Worm (Caenorhabditis elegans) whole organism, mixed stage, embryonic: ENCODE data around the gene F40H6.5.

ENCODE experiments used
- bed-3 ChIP-seq: fragments of 200-800 bp; sonication (Bioruptor generic); optimal IDR thresholded peaks from 3 replicates; lab custom pipeline; 2018; ENCODE audit warnings: mild to moderate bottlenecking, missing genetic modification characterization, moderate library complexity, missing compliant biosample characterization
- blmp-1 ChIP-seq: fragments of 150-350 bp; optimal IDR thresholded peaks from 2 replicates; lab custom pipeline; 2014; ENCODE audit warnings: missing biosample characterization, missing genetic modification characterization
- ceh-39 ChIP-seq: fragments of 150-350 bp; optimal IDR thresholded peaks from 2 replicates; lab custom pipeline; 2014; ENCODE audit warnings: missing biosample characterization, missing genetic modification characterization
- ceh-43 ChIP-seq: fragments of 200-800 bp; sonication (Bioruptor generic); optimal IDR thresholded peaks from 2 replicates; lab custom pipeline; 2018; ENCODE audit warnings: mild to moderate bottlenecking, missing genetic modification characterization, moderate library complexity, missing compliant biosample characterization
- ceh-83 ChIP-seq: fragments of 200-800 bp; sonication (Bioruptor generic); optimal IDR thresholded peaks from 2 replicates; lab custom pipeline; 2018; ENCODE audit warnings: mild to moderate bottlenecking, missing genetic modification characterization, missing compliant biosample characterization
- ces-1 ChIP-seq: fragments of 150-350 bp; optimal IDR thresholded peaks from 2 replicates; lab custom pipeline; 2014; ENCODE audit warnings: missing biosample characterization, missing genetic modification reagents, missing genetic modification characterization
- cnd-1 ChIP-seq: fragments of 200-800 bp; sonication (Bioruptor generic); optimal IDR thresholded peaks from 2 replicates; lab custom pipeline; 2018; ENCODE audit warnings: mild to moderate bottlenecking, missing genetic modification characterization, missing compliant biosample characterization
- drap-1 ChIP-seq: fragments of 200-800 bp; sonication (Bioruptor generic); optimal IDR thresholded peaks from 3 replicates; lab custom pipeline; 2018; ENCODE audit warnings: mild to moderate bottlenecking, missing genetic modification characterization, missing compliant biosample characterization
- elt-1 ChIP-seq: sonication (generic microtip); optimal IDR thresholded peaks from 2 replicates; lab custom pipeline; 2017; ENCODE audit warnings: missing genetic modification characterization, mild to moderate bottlenecking, missing compliant biosample characterization, antibody characterized with exemption, moderate library complexity, borderline replicate concordance; ENCODE audit not compliant: insufficient read depth
- elt-3 ChIP-seq: fragments of 150-350 bp; optimal IDR thresholded peaks from 2 replicates; lab custom pipeline; 2014; ENCODE audit warnings: missing biosample characterization, missing genetic modification characterization
- flh-1 ChIP-seq: fragments of 200-800 bp; sonication (Bioruptor generic); optimal IDR thresholded peaks from 2 replicates; lab custom pipeline; 2018; ENCODE audit warnings: mild to moderate bottlenecking, missing genetic modification characterization, moderate library complexity, missing compliant biosample characterization
- ham-2 ChIP-seq: fragments of 200-800 bp; sonication (Bioruptor generic); optimal IDR thresholded peaks from 2 replicates; lab custom pipeline; 2018; ENCODE audit warnings: mild to moderate bottlenecking, missing genetic modification characterization, missing compliant biosample characterization
- hlh-1 ChIP-seq: fragments of 150-350 bp; optimal IDR thresholded peaks from 2 replicates; lab custom pipeline; 2014; ENCODE audit warnings: missing biosample characterization, missing genetic modification reagents, missing genetic modification characterization
- lin-13 ChIP-seq: fragments of 150-350 bp; optimal IDR thresholded peaks from 2 replicates; lab custom pipeline; 2014; ENCODE audit warnings: missing biosample characterization, missing genetic modification characterization
- lin-32 ChIP-seq: fragments of 200-800 bp; sonication (Bioruptor generic); optimal IDR thresholded peaks from 2 replicates; lab custom pipeline; 2018; ENCODE audit warnings: mild to moderate bottlenecking, missing genetic modification characterization, missing compliant biosample characterization
- lsy-2 ChIP-seq: fragments of 150-350 bp; optimal IDR thresholded peaks from 2 replicates; lab custom pipeline; 2014; ENCODE audit warnings: missing biosample characterization, missing genetic modification characterization
- mab-5 ChIP-seq: fragments of 150-350 bp; optimal IDR thresholded peaks from 2 replicates; lab custom pipeline; 2014; ENCODE audit warnings: missing biosample characterization, missing genetic modification characterization
- mep-1 ChIP-seq: fragments of 150-350 bp; optimal IDR thresholded peaks from 2 replicates; lab custom pipeline; 2017; ENCODE audit warnings: missing biosample characterization, missing genetic modification reagents, missing genetic modification characterization, inconsistent platforms
- mls-2 ChIP-seq: sonication (generic microtip); optimal IDR thresholded peaks from 2 replicates; lab custom pipeline; 2016; ENCODE audit warnings: mild to moderate bottlenecking, missing genetic modification characterization, moderate library complexity, missing compliant biosample characterization
- nhr-12 ChIP-seq: fragments of 150-350 bp; optimal IDR thresholded peaks from 2 replicates; lab custom pipeline; 2014; ENCODE audit warnings: missing biosample characterization, missing genetic modification characterization
- nhr-2 ChIP-seq: fragments of 150-350 bp; optimal IDR thresholded peaks from 2 replicates; lab custom pipeline; 2014; ENCODE audit warnings: missing biosample characterization, missing genetic modification characterization
- nhr-237 ChIP-seq: fragments of 150-350 bp; optimal IDR thresholded peaks from 2 replicates; lab custom pipeline; 2014; ENCODE audit warnings: missing biosample characterization, missing genetic modification characterization
- nhr-28 ChIP-seq: fragments of 150-350 bp; optimal IDR thresholded peaks from 2 replicates; lab custom pipeline; 2014; ENCODE audit warnings: missing biosample characterization, missing genetic modification characterization
- nhr-76 ChIP-seq: sonication (generic microtip); optimal IDR thresholded peaks from 2 replicates; lab custom pipeline; 2017; ENCODE audit warnings: missing biosample characterization, missing genetic modification characterization
- pha-4 ChIP-seq: fragments of 150-350 bp; optimal IDR thresholded peaks from 2 replicates; lab custom pipeline; 2018; ENCODE audit warnings: missing biosample characterization, missing genetic modification reagents, missing genetic modification characterization
- sem-2 ChIP-seq: fragments of 200-800 bp; sonication (Bioruptor generic); optimal IDR thresholded peaks from 2 replicates; lab custom pipeline; 2018; ENCODE audit warnings: mild to moderate bottlenecking, missing genetic modification characterization, missing compliant biosample characterization
- sptf-1 ChIP-seq: sonication (generic microtip); optimal IDR thresholded peaks from 2 replicates; lab custom pipeline; 2017; ENCODE audit warnings: mild to moderate bottlenecking, missing genetic modification characterization, moderate library complexity, missing compliant biosample characterization
- tbx-8 ChIP-seq: fragments of 200-800 bp; sonication (Bioruptor generic); optimal IDR thresholded peaks from 2 replicates; lab custom pipeline; 2018; ENCODE audit warnings: mild to moderate bottlenecking, missing genetic modification characterization, moderate library complexity, missing compliant biosample characterization
- unc-39 ChIP-seq: fragments of 150-350 bp; optimal IDR thresholded peaks from 2 replicates; lab custom pipeline; 2014; ENCODE audit warnings: missing biosample characterization, missing genetic modification characterization
- unc-62 ChIP-seq: fragments of 150-350 bp; optimal IDR thresholded peaks from 2 replicates; lab custom pipeline; 2014; ENCODE audit warnings: missing biosample characterization, missing genetic modification reagents, missing genetic modification characterization
- zip-8 ChIP-seq: fragments of 150-350 bp; optimal IDR thresholded peaks from 2 replicates; lab custom pipeline; 2014; ENCODE audit warnings: missing biosample characterization, missing genetic modification characterization
- ztf-11 ChIP-seq: fragments of 150-350 bp; optimal IDR thresholded peaks from 2 replicates; lab custom pipeline; 2014; ENCODE audit warnings: missing biosample characterization, missing genetic modification characterization

F40H6.5 gene

DNA sequence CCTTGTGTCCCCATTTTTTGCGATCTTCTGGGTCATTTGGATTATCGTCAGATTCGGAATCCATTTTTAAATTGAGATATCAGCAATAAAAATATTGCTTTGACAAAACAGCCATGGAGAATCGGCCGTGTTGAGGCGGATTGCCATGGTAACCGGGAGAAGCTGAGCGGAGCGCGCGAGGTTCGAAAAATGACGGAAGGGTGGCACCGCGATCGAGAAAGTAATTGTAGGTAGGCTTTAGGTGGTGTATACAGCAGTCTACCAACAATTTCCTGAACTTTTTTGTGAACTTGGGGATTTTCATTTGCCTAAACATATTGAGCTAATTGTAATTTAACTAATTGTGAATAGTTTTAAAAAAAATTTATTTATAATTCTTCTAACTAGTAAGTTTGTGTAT, 16.2 kb downstream of the F40H6.5 start, which contains the start of gene ift-139:
Gene ift-139, minus strand, starts transcription at position 101 of the 400 bp plus-strand sequence.
- no peak for TF ChIP-seq ces-1
- TF ChIP-seq nhr-237 (tag; lab: Kevin White, UChicago): no peak
- TF ChIP-seq ceh-39 (tag; lab: Kevin White, UChicago): no peak
- no peak for TF ChIP-seq ceh-83
- TF ChIP-seq cnd-1 (tag; lab: Kevin White, UChicago): no peak
- TF ChIP-seq unc-62 (GFP tag; lab: Kevin White, UChicago): no peak
- no peak for TF ChIP-seq mls-2
- TF ChIP-seq elt-1 (tag; lab: Kevin White, UChicago): no peak
- TF ChIP-seq lsy-2 (tag; lab: Kevin White, UChicago): no peak
- no peak for TF ChIP-seq flh-1
- no peak for TF ChIP-seq nhr-28 (tag; lab: Kevin White, UChicago)
- no peak for TF ChIP-seq blmp-1 (tag; lab: Kevin White, UChicago)
- no peak for TF ChIP-seq sptf-1
- TF ChIP-seq ceh-43 (GFP tag; lab: Kevin White, UChicago): no peak
- no peak for TF ChIP-seq elt-3 (tag; lab: Kevin White, UChicago)

DNA sequence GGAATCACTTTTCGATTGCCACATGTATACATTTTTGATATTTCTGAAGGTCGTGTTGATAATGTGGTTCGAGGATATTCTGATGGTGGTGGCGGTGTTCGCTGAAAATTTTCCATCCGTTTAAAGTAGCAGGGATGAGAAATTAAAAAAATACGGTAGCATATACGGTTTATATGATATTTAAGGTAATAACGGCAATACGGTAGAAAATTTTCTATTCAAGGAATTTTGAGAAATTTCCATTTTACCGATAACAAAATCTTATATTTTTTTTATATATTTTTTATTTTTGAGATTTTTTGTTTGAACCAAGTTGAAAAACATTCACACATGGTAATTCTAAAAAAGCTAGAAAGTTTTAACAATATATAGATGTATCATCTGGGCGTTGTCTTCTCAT, 25.1 kb downstream of the F40H6.5 start, which contains the start of gene ZK328.6:
Gene ZK328.6, minus strand, starts transcription at position 101 of the 400 bp plus-strand sequence.
- TF ChIP-seq ceh-83 (no peak), bed-3 (GFP tag; lab: Kevin White, UChicago) (no peak), nhr-2 (no peak), lin-32 (GFP tag; lab: Kevin White, UChicago) (no peak), nhr-76 (tag; lab: Kevin White, UChicago) (no peak), lsy-2 (tag; lab: Kevin White, UChicago) (no peak), drap-1 (no peak), blmp-1 (tag; lab: Kevin White, UChicago) (no peak), hlh-1 (no peak)

- TF ChIP-seq lsy-2 (tag; lab: Kevin White, UChicago) (no peak), bed-3 (GFP tag; lab: Kevin White, UChicago) (no peak), lin-13 (no peak), nhr-76 (tag; lab: Kevin White, UChicago) (no peak), blmp-1 (tag; lab: Kevin White, UChicago) (no peak), pha-4 (tag; lab: Kevin White, UChicago) (no peak), nhr-12 (tag; lab: Kevin White, UChicago) (no peak), tbx-8 (no peak), drap-1 (no peak), elt-1 (tag; lab: Kevin White, UChicago) (no peak), sem-2 (GFP tag; lab: Kevin White, UChicago) (no peak), cnd-1 (tag; lab: Kevin White, UChicago) (no peak), ztf-11 (no peak), lin-32 (GFP tag; lab: Kevin White, UChicago) (no peak), elt-3 (tag; lab: Kevin White, UChicago) (no peak), ham-2 (GFP tag; lab: Kevin White, UChicago) (no peak), ceh-39 (tag; lab: Kevin White, UChicago) (no peak), unc-39 (tag; lab: Kevin White, UChicago) (no peak)
Observed at ce11 chrIII:6028432-6028831, 27.2 kb downstream of the F40H6.5 start, which contains the start of gene tbx-7. Gene tbx-7, minus strand, starts transcription at chrIII:6028532.

DNA sequence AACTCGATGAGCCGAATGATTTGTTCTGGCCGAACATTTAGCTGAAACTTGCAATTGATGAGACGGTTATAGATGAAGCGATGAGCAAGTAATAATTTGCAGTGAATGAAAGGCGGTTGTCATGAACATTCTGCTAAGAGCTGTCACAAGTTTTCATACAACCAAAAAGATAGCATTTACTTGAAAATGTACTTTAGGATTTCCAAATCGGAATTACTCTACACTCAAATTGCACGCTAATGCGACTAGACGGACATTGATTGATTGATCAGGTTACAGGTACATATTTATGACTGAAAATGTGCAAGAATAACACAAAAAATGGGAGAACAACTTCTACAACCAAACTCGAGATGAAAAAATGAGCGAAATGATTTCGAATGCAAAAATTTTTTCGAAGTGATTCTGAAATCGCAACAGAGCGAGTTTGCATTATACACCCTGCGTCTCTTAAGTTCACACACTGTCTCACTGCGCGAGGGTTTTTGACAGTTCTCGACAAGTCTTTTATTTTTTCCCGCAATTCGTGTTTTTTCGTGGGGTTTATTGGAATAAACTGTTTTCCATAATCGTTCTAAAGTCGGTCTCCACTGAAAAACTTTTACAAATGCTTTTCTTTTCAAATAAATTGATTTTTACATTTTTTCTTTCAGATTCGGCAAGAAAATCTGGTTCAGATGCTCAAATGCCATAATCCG, 35.9 kb downstream of the F40H6.5 start, which contains the start of the genes npp-10 and cyk-3:
Gene npp-10, minus strand, starts transcription at position 51 of the 698 bp plus-strand sequence.
Gene cyk-3, plus strand, starts transcription at position 648 of the 698 bp plus-strand sequence.
- TF ChIP-seq blmp-1 (tag; lab: Kevin White, UChicago) (no peak), nhr-28 (tag; lab: Kevin White, UChicago) (no peak), cnd-1 (tag; lab: Kevin White, UChicago) (no peak), nhr-2 (peak; percentile 70), mep-1 (tag; lab: Kevin White, UChicago) (peak; percentile 72), lin-32 (GFP tag; lab: Kevin White, UChicago) (no peak)

- no peak for TF ChIP-seq hlh-1
- no peak for TF ChIP-seq sem-2 (GFP tag; lab: Kevin White, UChicago)
- TF ChIP-seq zip-8 (tag; lab: Kevin White, UChicago): no peak
- TF ChIP-seq cnd-1 (tag; lab: Kevin White, UChicago): no peak
- TF ChIP-seq nhr-76 (tag; lab: Kevin White, UChicago): no peak
- TF ChIP-seq unc-39 (tag; lab: Kevin White, UChicago): no peak
- no peak for TF ChIP-seq elt-3 (tag; lab: Kevin White, UChicago)
- no peak for TF ChIP-seq mab-5 (tag; lab: Kevin White, UChicago)
- TF ChIP-seq nhr-2: no peak
- no peak for TF ChIP-seq ham-2 (GFP tag; lab: Kevin White, UChicago)
Observed at ce11 chrIII:6011310-6011709, 44.3 kb downstream of the F40H6.5 start.
